Worm (Caenorhabditis elegans): Measurements from ENCODE around the gene F38A5.8.

Gene F38A5.8

ce11 chrIV:6645867-6646655, 46.5 kb downstream of the F38A5.8 start, which contains the start of gene hil-7 (continued):
- TF ChIP-seq irx-1 (tag; optimal IDR thresholded peaks at IDR 0.05) (peak; percentile 50), unc-86 (tag; optimal IDR thresholded peaks at IDR 0.05) (peak; percentile 90), ets-5 (GFP tag; IDR thresholded peaks at IDR 0.05) (no peak), C16A3.4 (tag; optimal IDR thresholded peaks at IDR 0.05) (peak; percentile 70), unc-130 (tag; optimal IDR thresholded peaks at IDR 0.05) (no peak), isw-1 (GFP tag; IDR thresholded peaks at IDR 0.05) (peak; percentile 67), dsc-1 (tag; optimal IDR thresholded peaks at IDR 0.05) (peak; percentile 35), jun-1 (tag; optimal IDR thresholded peaks at IDR 0.05) (peak; percentile 53), skn-1 (tag; optimal IDR thresholded peaks at IDR 0.05) (peak; percentile 52), efl-3 (GFP tag; optimal IDR thresholded peaks at IDR 0.05) (no peak), efl-1 (optimal IDR thresholded peaks at IDR 0.05) (peak; percentile 75 to 78), efl-1 (GFP tag; optimal IDR thresholded peaks at IDR 0.05 in 1 of 2) (peak; percentile 57 to 94), mef-2 (tag; optimal IDR thresholded peaks at IDR 0.05) (peak; percentile 52), ceh-90 (tag; optimal IDR thresholded peaks at IDR 0.05) (no peak), sup-37 (GFP tag; optimal IDR thresholded peaks at IDR 0.05) (no peak), pag-3 (tag; optimal IDR thresholded peaks at IDR 0.05; ENCODE audit: borderline replicate concordance, insufficient read depth) (no peak), lin-35 (GFP tag; optimal IDR thresholded peaks at IDR 0.05) (peak; percentile 68 to 73), ceh-88 (GFP tag; IDR thresholded peaks at IDR 0.05) (no peak), fos-1 (tag; optimal IDR thresholded peaks at IDR 0.05) (peak; percentile 1), nhr-47 (tag; optimal IDR thresholded peaks at IDR 0.05) (peak; percentile 79), mep-1 (tag; optimal IDR thresholded peaks at IDR 0.05) (peak; percentile 90), nhr-71 (tag; optimal IDR thresholded peaks at IDR 0.05) (peak; percentile 91), fkh-4 (tag; optimal IDR thresholded peaks at IDR 0.05; ENCODE audit: borderline replicate concordance) (no peak), alr-1 (tag; optimal IDR thresholded peaks at IDR 0.05; ENCODE audit: borderline replicate concordance) (no peak), nhr-84 (tag; optimal IDR thresholded peaks at IDR 0.05) (no peak), C04F5.9 (tag; optimal IDR thresholded peaks at IDR 0.05) (peak; percentile 2), mdl-1 (tag; optimal IDR thresholded peaks at IDR 0.05) (peak in 1 of 2 experiments; percentile 81), unc-62 (GFP tag; optimal IDR thresholded peaks at IDR 0.05) (no peak), grh-1 (GFP tag; IDR thresholded peaks at IDR 0.05) (peak; percentile 59), lin-14 (GFP tag; optimal IDR thresholded peaks at IDR 0.05) (peak; percentile 93), snu-23 (GFP tag; optimal IDR thresholded peaks at IDR 0.05) (peak; percentile 77), sptf-1 (tag; optimal IDR thresholded peaks at IDR 0.05) (no peak), pax-3 (tag; optimal IDR thresholded peaks at IDR 0.05) (peak; percentile 28), nhr-19 (GFP tag; conservative IDR thresholded peaks at IDR 0.05) (peak; percentile 68), nhr-28 (tag; optimal IDR thresholded peaks at IDR 0.05) (no peak), ztf-4 (tag; optimal IDR thresholded peaks at IDR 0.05) (peak; percentile 40), ztf-11 (tag; optimal IDR thresholded peaks at IDR 0.05) (peak in 1 of 2 experiments; percentile 75), tbx-2 (tag; optimal IDR thresholded peaks at IDR 0.05) (peak; percentile 88), hlh-17 (GFP tag; optimal IDR thresholded peaks at IDR 0.05; ENCODE audit: borderline replicate concordance) (no peak), lin-15B (tag; optimal IDR thresholded peaks at IDR 0.05) (no peak), zip-4 (GFP tag; optimal IDR thresholded peaks at IDR 0.05) (no peak), nhr-76 (tag; optimal IDR thresholded peaks at IDR 0.05) (no peak), C34B4.2 (tag; optimal IDR thresholded peaks at IDR 0.05) (no peak), F16B12.6 (tag; optimal IDR thresholded peaks at IDR 0.05) (no peak), sox-4 (tag; optimal IDR thresholded peaks at IDR 0.05) (no peak), nhr-237 (tag; optimal IDR thresholded peaks at IDR 0.05) (no peak), elt-3 (tag; optimal IDR thresholded peaks at IDR 0.05) (no peak), aha-1 (tag; optimal IDR thresholded peaks at IDR 0.05) (no peak), zag-1 (tag; optimal IDR thresholded peaks at IDR 0.05) (no peak)
